Worm (Caenorhabditis elegans) whole organism, L4 larva: ENCODE measurements around the gene K12D9.1.
A peak's percentile ranks its signal among the peaks of the same experiment; 100 is the strongest.

Source experiments
- T20F7.1 ChIP-seq: fragments of 200-800 bp; sonication (Bioruptor generic); optimal IDR thresholded peaks from 2 replicates; lab custom pipeline; 2018; ENCODE audit warnings: mild to moderate bottlenecking, missing genetic modification characterization, missing compliant biosample characterization
- Y48G9A.11 ChIP-seq: fragments of 200-800 bp; sonication (Bioruptor generic); IDR thresholded peaks from 2 replicates; pipeline ENCODE4 v1.3.6; 2022; ENCODE audit warnings: missing genetic modification reagents, missing genetic modification characterization, missing compliant biosample characterization
- Y5F2A.4 ChIP-seq: fragments of 200-800 bp; sonication (Bioruptor generic); optimal IDR thresholded peaks from 2 replicates; lab custom pipeline; 2018; ENCODE audit warnings: mild to moderate bottlenecking, missing genetic modification characterization, missing compliant biosample characterization
- ZK546.5 ChIP-seq, 2 experiments: sonication (generic microtip); optimal IDR thresholded peaks; 2 replicates each; lab custom pipeline; 2017; ENCODE audit warnings: missing biosample characterization in 2 of 2, missing genetic modification characterization in 2 of 2
- aha-1 ChIP-seq: fragments of 150-350 bp; peaks from one replicate; lab custom pipeline; 2014; ENCODE audit warnings: missing biosample characterization, missing genetic modification characterization
- attf-4 ChIP-seq: sonication (generic microtip); optimal IDR thresholded peaks from 3 replicates; lab custom pipeline; 2017; ENCODE audit warnings: missing biosample characterization, missing genetic modification characterization
- ceh-20 ChIP-seq: fragments of 200-800 bp; sonication (Bioruptor generic); IDR thresholded peaks from 2 replicates; pipeline ENCODE4 v1.3.6; 2022; ENCODE audit warnings: missing genetic modification reagents, missing genetic modification characterization, missing compliant biosample characterization
- ceh-32 ChIP-seq: sonication (generic microtip); optimal IDR thresholded peaks from 2 replicates; lab custom pipeline; 2016; ENCODE audit warnings: mild to moderate bottlenecking, missing genetic modification characterization, missing compliant biosample characterization; ENCODE audit not compliant: poor library complexity
- ces-1 ChIP-seq: fragments of 150-350 bp; sonication (generic microtip); optimal IDR thresholded peaks from 4 replicates; lab custom pipeline; 2014; ENCODE audit warnings: missing biosample characterization, missing genetic modification reagents, missing genetic modification characterization
- cey-2 ChIP-seq: sonication (generic microtip); optimal IDR thresholded peaks from 3 replicates; lab custom pipeline; 2017; ENCODE audit warnings: missing genetic modification characterization, mild to moderate bottlenecking, missing compliant biosample characterization, antibody characterized with exemption, borderline replicate concordance; ENCODE audit not compliant: insufficient read depth
- daf-8 ChIP-seq: fragments of 200-800 bp; sonication (Bioruptor generic); IDR thresholded peaks from 2 replicates; pipeline ENCODE4 v1.3.6; 2022; ENCODE audit warnings: missing genetic modification characterization, missing compliant biosample characterization
- dmd-8 ChIP-seq: fragments of 200-800 bp; sonication (Bioruptor generic); IDR thresholded peaks from 2 replicates; pipeline ENCODE4 v1.3.6; 2022; ENCODE audit warnings: missing genetic modification characterization, missing compliant biosample characterization
- dmd-9 ChIP-seq: fragments of 200-800 bp; sonication (Bioruptor generic); IDR thresholded peaks from 2 replicates; pipeline ENCODE4 v1.3.6; 2022; ENCODE audit warnings: missing genetic modification reagents, missing genetic modification characterization, missing compliant biosample characterization
- duxl-1 ChIP-seq: sonication (generic microtip); optimal IDR thresholded peaks from 2 replicates; lab custom pipeline; 2016; ENCODE audit warnings: mild to moderate bottlenecking, missing genetic modification characterization, moderate library complexity, missing compliant biosample characterization; ENCODE audit not compliant: poor library complexity
- egl-27 ChIP-seq: sonication (generic microtip); optimal IDR thresholded peaks from 3 replicates; lab custom pipeline; 2017; ENCODE audit warnings: missing biosample characterization, missing genetic modification reagents, missing genetic modification characterization
- egl-43 ChIP-seq: fragments of 200-800 bp; sonication (Bioruptor generic); IDR thresholded peaks from 2 replicates; pipeline ENCODE4 v1.3.6; 2022; ENCODE audit warnings: missing genetic modification reagents, missing genetic modification characterization, missing compliant biosample characterization
- gei-8 ChIP-seq: fragments of 200-800 bp; sonication (Bioruptor generic); optimal IDR thresholded peaks from 2 replicates; lab custom pipeline; 2018; ENCODE audit warnings: mild to moderate bottlenecking, missing genetic modification characterization, missing compliant biosample characterization
- hmg-1.1 ChIP-seq: fragments of 200-800 bp; sonication (Bioruptor generic); IDR thresholded peaks from 2 replicates; pipeline ENCODE4 v1.3.6; 2022; ENCODE audit warnings: missing genetic modification reagents, missing genetic modification characterization, missing compliant biosample characterization
- jun-1 ChIP-seq: fragments of 150-350 bp; optimal IDR thresholded peaks from 2 replicates; lab custom pipeline; 2014; ENCODE audit warnings: missing biosample characterization, missing genetic modification reagents, missing genetic modification characterization
- lim-7 ChIP-seq: fragments of 200-800 bp; sonication (Bioruptor generic); IDR thresholded peaks from 2 replicates; pipeline ENCODE4 v1.3.6; 2022; ENCODE audit warnings: missing genetic modification characterization, missing compliant biosample characterization
- lin-15B ChIP-seq: fragments of 150-350 bp; sonication (generic microtip); optimal IDR thresholded peaks from 3 replicates; lab custom pipeline; 2014; ENCODE audit warnings: missing biosample characterization, missing genetic modification characterization
- lir-3 ChIP-seq: sonication (generic microtip); optimal IDR thresholded peaks from 2 replicates; lab custom pipeline; 2016; ENCODE audit warnings: mild to moderate bottlenecking, missing genetic modification characterization, missing compliant biosample characterization
- lsy-2 ChIP-seq, 2 experiments: fragments of 150-350 bp in 1 of 2; sonication (generic microtip) in 1 of 2; optimal IDR thresholded peaks; 2 replicates each; lab custom pipeline; 2014 to 2017; ENCODE audit warnings: missing biosample characterization in 2 of 2, missing genetic modification characterization in 2 of 2
- madf-5 ChIP-seq, 2 experiments: fragments of 200-800 bp; sonication (Bioruptor generic); IDR thresholded peaks; 2 replicates each; pipeline ENCODE4 v1.3.6; 2022; ENCODE audit warnings: missing compliant biosample characterization in 2 of 2, missing genetic modification characterization in 2 of 2
- madf-9 ChIP-seq: fragments of 200-800 bp; sonication (Bioruptor generic); conservative IDR thresholded peaks from 2 replicates; pipeline ENCODE4 v1.3.6; 2022; ENCODE audit warnings: missing genetic modification reagents, missing genetic modification characterization, missing compliant biosample characterization
- mdl-1 ChIP-seq, 2 experiments: fragments of 150-350 bp in 1 of 2; sonication (generic microtip) in 1 of 2; optimal IDR thresholded peaks; 2 replicates each; lab custom pipeline; 2014 to 2017; ENCODE audit warnings: missing biosample characterization in 2 of 2, missing genetic modification characterization in 2 of 2
- mep-1 ChIP-seq: fragments of 150-350 bp; sonication (generic microtip); optimal IDR thresholded peaks from 3 replicates; lab custom pipeline; 2014; ENCODE audit warnings: missing biosample characterization, missing genetic modification characterization
- mxl-3 ChIP-seq: fragments of 200-800 bp; sonication (Bioruptor generic); optimal IDR thresholded peaks from 2 replicates; lab custom pipeline; 2018; ENCODE audit warnings: mild to moderate bottlenecking, missing genetic modification characterization, missing compliant biosample characterization
- nhr-237 ChIP-seq: sonication (generic microtip); optimal IDR thresholded peaks from 2 replicates; lab custom pipeline; 2017; ENCODE audit warnings: missing biosample characterization, missing genetic modification characterization
- nhr-25 ChIP-seq: sonication (generic microtip); optimal IDR thresholded peaks from 2 replicates; lab custom pipeline; 2017; ENCODE audit warnings: missing genetic modification characterization, mild to moderate bottlenecking, missing compliant biosample characterization, antibody characterized with exemption, moderate library complexity, borderline replicate concordance; ENCODE audit not compliant: insufficient read depth
- nhr-42 ChIP-seq: fragments of 200-800 bp; sonication (Bioruptor generic); IDR thresholded peaks from 2 replicates; pipeline ENCODE4 v1.3.6; 2022; ENCODE audit warnings: missing genetic modification characterization, missing compliant biosample characterization
- nhr-6 ChIP-seq: fragments of 150-350 bp; optimal IDR thresholded peaks from 2 replicates; lab custom pipeline; 2014; ENCODE audit warnings: missing biosample characterization, missing genetic modification characterization
- php-3 ChIP-seq: fragments of 200-800 bp; sonication (Bioruptor generic); IDR thresholded peaks from 2 replicates; pipeline ENCODE4 v1.3.6; 2022; ENCODE audit warnings: missing genetic modification reagents, missing genetic modification characterization, missing compliant biosample characterization
- sdz-12 ChIP-seq: fragments of 200-800 bp; sonication (Bioruptor generic); optimal IDR thresholded peaks from 2 replicates; lab custom pipeline; 2018; ENCODE audit warnings: mild to moderate bottlenecking, missing genetic modification characterization, missing compliant biosample characterization
- snpc-4 ChIP-seq: fragments of 150-350 bp; optimal IDR thresholded peaks from 2 replicates; lab custom pipeline; 2014; ENCODE audit warnings: missing biosample characterization, missing genetic modification characterization
- spr-1 ChIP-seq: sonication (generic microtip); optimal IDR thresholded peaks from 2 replicates; lab custom pipeline; 2016; ENCODE audit warnings: mild to moderate bottlenecking, missing genetic modification characterization, missing compliant biosample characterization
- tag-97 ChIP-seq: fragments of 200-800 bp; sonication (Bioruptor generic); IDR thresholded peaks from 2 replicates; pipeline ENCODE4 v1.3.6; 2022; ENCODE audit warnings: missing genetic modification characterization, missing compliant biosample characterization
- tra-1 ChIP-seq: fragments of 200-800 bp; sonication (Bioruptor generic); IDR thresholded peaks from 2 replicates; pipeline ENCODE4 v1.3.6; 2022; ENCODE audit warnings: missing genetic modification reagents, missing genetic modification characterization, missing compliant biosample characterization
- unc-39 ChIP-seq: sonication (generic microtip); optimal IDR thresholded peaks from 2 replicates; lab custom pipeline; 2017; ENCODE audit warnings: missing biosample characterization, missing genetic modification characterization
- unc-62 ChIP-seq, 3 experiments: fragments of 150-350 bp in 1 of 3; sonication (generic microtip); optimal IDR thresholded peaks in 2 of 3; peaks in 1 of 3; 1 replicate in 1 of 3; 2 replicates in 2 of 3; lab custom pipeline; 2014 to 2017; ENCODE audit warnings: missing biosample characterization in 3 of 3, missing genetic modification characterization in 3 of 3, missing genetic modification reagents in 3 of 3, missing genotype in 1 of 3
- zip-11 ChIP-seq: fragments of 200-800 bp; sonication (Bioruptor generic); IDR thresholded peaks from 2 replicates; pipeline ENCODE4 v1.3.6; 2022; ENCODE audit warnings: missing genetic modification characterization, missing compliant biosample characterization
- ztf-11 ChIP-seq: fragments of 150-350 bp; optimal IDR thresholded peaks from 2 replicates; lab custom pipeline; 2014; ENCODE audit warnings: missing biosample characterization, missing genetic modification characterization
- ztf-7 ChIP-seq: fragments of 150-350 bp; optimal IDR thresholded peaks from 2 replicates; lab custom pipeline; 2014; ENCODE audit warnings: missing biosample characterization, missing genetic modification characterization

Gene K12D9.1

ce11 chrV:2983351-2983750, 30.9 kb upstream of the K12D9.1 start, which contains the start of gene srw-117:
Gene srw-117 (minus strand): TSS chrV:2983451.
- TF ChIP-seq unc-62 (GFP tag; optimal IDR thresholded peaks at IDR 0.05 in 1 of 2; lab: Kevin White, UChicago): peak in 1 of 2 experiments; percentile 15
- TF ChIP-seq unc-62 (tag; optimal IDR thresholded peaks at IDR 0.05; lab: Kevin White, UChicago): no peak
- TF ChIP-seq mdl-1 (tag; optimal IDR thresholded peaks at IDR 0.05; lab: Kevin White, UChicago): no peak
- TF ChIP-seq snpc-4 (tag; lab: Kevin White, UChicago): no peak
- no peak for TF ChIP-seq egl-27 (tag; lab: Kevin White, UChicago)
- no peak for TF ChIP-seq egl-43
- TF ChIP-seq mxl-3: no peak

- TF ChIP-seq ztf-11 (no peak), lir-3 (tag; lab: Kevin White, UChicago) (no peak), mdl-1 (tag; optimal IDR thresholded peaks at IDR 0.05; lab: Kevin White, UChicago) (no peak), tra-1 (GFP tag; lab: Robert Waterston, UW) (no peak)
Measured at ce11 chrV:2985309-2985708, 29.0 kb upstream of the K12D9.1 start, which contains the start of gene srw-139. Gene srw-139 (minus strand): TSS chrV:2985409.

- TF ChIP-seq lim-7 (GFP tag; lab: Robert Waterston, UW): no peak
- TF ChIP-seq T20F7.1 (GFP tag; lab: Kevin White, UChicago): no peak
- TF ChIP-seq ZK546.5 (tag; optimal IDR thresholded peaks at IDR 0.05; lab: Kevin White, UChicago): no peak
- TF ChIP-seq gei-8 (GFP tag; lab: Kevin White, UChicago): no peak
- TF ChIP-seq mep-1 (tag; lab: Kevin White, UChicago): no peak
- no peak for TF ChIP-seq madf-9 (GFP tag; lab: Robert Waterston, UW)
- no peak for TF ChIP-seq hmg-1.1 (GFP tag; lab: Robert Waterston, UW)
- no peak for TF ChIP-seq ztf-7 (tag; lab: Kevin White, UChicago)
- no peak for TF ChIP-seq ceh-20 (GFP tag; lab: Robert Waterston, UW)
- no peak for TF ChIP-seq Y5F2A.4 (GFP tag; lab: Kevin White, UChicago)
- TF ChIP-seq nhr-42 (GFP tag; lab: Robert Waterston, UW): no peak
- no peak for TF ChIP-seq nhr-237 (tag; lab: Kevin White, UChicago)
- TF ChIP-seq snpc-4 (tag; lab: Kevin White, UChicago): no peak
- no peak for TF ChIP-seq cey-2
- no peak for TF ChIP-seq dmd-9 (GFP tag; lab: Robert Waterston, UW)
- TF ChIP-seq attf-4 (tag; lab: Kevin White, UChicago): no peak
- no peak for TF ChIP-seq nhr-25
- no peak for TF ChIP-seq tra-1 (GFP tag; lab: Robert Waterston, UW)
- TF ChIP-seq ztf-11: no peak
- no peak for TF ChIP-seq spr-1 (tag; lab: Kevin White, UChicago)
Measured at ce11 chrV:2987407-2987806, 26.9 kb upstream of the K12D9.1 start, which contains the start of gene srh-85. Gene srh-85 (minus strand): TSS chrV:2987507.

- no peak for TF ChIP-seq dmd-8 (GFP tag; lab: Robert Waterston, UW)
- no peak for TF ChIP-seq jun-1 (tag; lab: Kevin White, UChicago)
- no peak for TF ChIP-seq dmd-9 (GFP tag; lab: Robert Waterston, UW)
- no peak for TF ChIP-seq ceh-32 (tag; lab: Kevin White, UChicago)
- no peak for TF ChIP-seq lin-15B (tag; lab: Kevin White, UChicago)
- no peak for TF ChIP-seq mep-1 (tag; lab: Kevin White, UChicago)
- no peak for TF ChIP-seq unc-39 (tag; lab: Kevin White, UChicago)
- TF ChIP-seq daf-8 (GFP tag; lab: Robert Waterston, UW): no peak
- no peak for TF ChIP-seq php-3 (GFP tag; lab: Robert Waterston, UW)
- no peak for TF ChIP-seq Y48G9A.11 (GFP tag; lab: Robert Waterston, UW)
- no peak for TF ChIP-seq duxl-1 (tag; lab: Kevin White, UChicago)
- no peak for TF ChIP-seq sdz-12
- no peak for TF ChIP-seq madf-5 (GFP tag; IDR thresholded peaks at IDR 0.05; lab: Robert Waterston, UW)
- no peak for TF ChIP-seq ces-1
- no peak for TF ChIP-seq tag-97 (GFP tag; lab: Robert Waterston, UW)
- no peak for TF ChIP-seq aha-1
- TF ChIP-seq lsy-2 (tag; optimal IDR thresholded peaks at IDR 0.05; lab: Kevin White, UChicago): no peak
- no peak for TF ChIP-seq zip-11 (GFP tag; lab: Robert Waterston, UW)
- no peak for TF ChIP-seq egl-27 (tag; lab: Kevin White, UChicago)
- no peak for TF ChIP-seq nhr-6 (tag; lab: Kevin White, UChicago)
Measured at ce11 chrV:2991485-2991884, 22.8 kb upstream of the K12D9.1 start, which contains the start of gene srw-121. Gene srw-121 (minus strand): TSS chrV:2991585.
